Fruit fly (Drosophila melanogaster) whole organism, adult: ENCODE data around the gene GstD10.

Experiments
- CG11617 ChIP-seq: fragments of 200-800 bp; sonication (Bioruptor generic); optimal IDR thresholded peaks from 2 replicates; lab custom pipeline; 2017; ENCODE audit warnings: mild to moderate bottlenecking, missing biosample characterization, missing genetic modification reagents, missing genetic modification characterization
- CG14711 ChIP-seq: fragments of 200-800 bp; sonication (Bioruptor generic); optimal IDR thresholded peaks from 2 replicates; lab custom pipeline; 2018; ENCODE audit warnings: missing biosample characterization, mild to moderate bottlenecking, missing genetic modification characterization, moderate library complexity
- CG7101 ChIP-seq: fragments of 200-800 bp; sonication (Bioruptor generic); optimal IDR thresholded peaks from 2 replicates; lab custom pipeline; 2018; ENCODE audit warnings: missing biosample characterization, mild to moderate bottlenecking, missing genetic modification characterization, moderate library complexity
- Clk ChIP-seq: fragments of 200-800 bp; sonication (Bioruptor generic); optimal IDR thresholded peaks from 2 replicates; lab custom pipeline; 2017; ENCODE audit warnings: missing biosample characterization, missing genetic modification characterization
- Mnt ChIP-seq: fragments of 200-800 bp; sonication (Bioruptor generic); optimal IDR thresholded peaks from 2 replicates; lab custom pipeline; 2016; ENCODE audit warnings: missing biosample characterization, mild to moderate bottlenecking, missing genetic modification characterization
- cnc ChIP-seq, 2 experiments: fragments of >200 bp; optimal IDR thresholded peaks; 2 replicates each; lab custom pipeline; 2017
- pad ChIP-seq: fragments of 200-800 bp; sonication (Bioruptor generic); optimal IDR thresholded peaks from 3 replicates; lab custom pipeline; 2017; ENCODE audit warnings: missing biosample characterization, missing genetic modification characterization, mild to moderate bottlenecking, moderate library complexity, missing genetic modification reagents
- toe ChIP-seq: fragments of 200-800 bp; sonication (Bioruptor generic); optimal IDR thresholded peaks from 2 replicates; lab custom pipeline; 2016; ENCODE audit warnings: missing biosample characterization, missing genetic modification characterization

DNA sequence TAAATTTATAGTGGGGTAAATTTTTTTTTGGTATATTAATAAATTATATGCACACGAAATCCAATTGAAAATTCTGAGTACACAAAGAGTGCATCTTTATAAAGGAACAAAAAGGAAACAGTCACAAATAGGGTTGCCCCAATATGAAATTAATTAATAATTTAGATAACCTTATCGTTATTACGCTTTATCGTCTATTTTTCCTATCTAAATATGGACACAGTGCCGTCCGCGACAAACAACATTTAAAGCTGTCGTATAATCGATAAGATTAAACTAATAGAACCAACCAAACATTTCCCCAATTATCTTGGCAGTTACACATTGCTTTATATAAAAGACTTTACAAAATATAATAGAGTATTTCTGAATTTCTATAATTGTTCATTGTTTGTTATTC, 32.5 kb upstream of the GstD10 start:
- TF ChIP-seq Clk (GFP tag; lab: Kevin White, UChicago) (no peak), Mnt (GFP tag; lab: Kevin White, UChicago) (no peak), CG11617 (GFP tag; lab: Kevin White, UChicago) (no peak), toe (GFP tag; lab: Kevin White, UChicago) (no peak), pad (no peak), cnc (optimal IDR thresholded peaks at IDR 0.05; lab: Kevin White, UChicago) (no peak), CG14711 (tag; lab: Kevin White, UChicago) (peak; percentile 7), CG7101 (tag; lab: Kevin White, UChicago) (no peak)
